Worm (Caenorhabditis elegans): Measurements from ENCODE around the gene Y68A4A.10.

DNA sequence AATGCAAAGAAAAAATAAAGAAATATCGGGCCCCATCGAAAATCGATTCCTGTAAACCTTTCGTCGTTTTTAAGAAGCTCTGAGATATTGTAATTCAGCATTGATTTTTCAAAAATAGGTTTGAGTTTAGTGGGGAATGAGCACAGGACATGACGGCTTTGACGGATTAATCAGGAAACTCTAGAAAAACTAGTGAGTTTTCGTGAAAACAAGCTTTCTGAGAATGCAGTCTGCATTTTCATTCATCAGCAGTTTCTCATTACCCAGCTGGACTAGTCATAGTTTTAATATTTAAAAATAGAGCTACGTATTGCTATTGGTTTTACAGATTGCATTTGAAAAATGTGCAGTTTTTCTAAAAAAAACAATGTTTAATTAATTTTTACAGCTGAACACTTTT is 9.7 kb upstream of the Y68A4A.10 start, which contains the start of gene srz-47:
- TF ChIP-seq ama-1 (optimal IDR thresholded peaks at IDR 0.05): no peak
- no peak for TF ChIP-seq sea-1 (GFP tag; conservative IDR thresholded peaks at IDR 0.05)
- no peak for TF ChIP-seq F13C5.2 (tag; optimal IDR thresholded peaks at IDR 0.05)
- TF ChIP-seq hmbx-1 (tag; optimal IDR thresholded peaks at IDR 0.05): no peak
- TF ChIP-seq pes-1 (GFP tag; IDR thresholded peaks at IDR 0.05): no peak
- no peak for TF ChIP-seq flt-1 (GFP tag; IDR thresholded peaks at IDR 0.05)
- TF ChIP-seq B0310.2 (tag; optimal IDR thresholded peaks at IDR 0.05): no peak
- TF ChIP-seq tbx-11 (GFP tag; IDR thresholded peaks at IDR 0.05): no peak
- no peak for TF ChIP-seq scrt-1 (GFP tag; IDR thresholded peaks at IDR 0.05)
- no peak for TF ChIP-seq hnd-1 (tag; optimal IDR thresholded peaks at IDR 0.05)

Measured in whole organism, early embryonic.